Worm (Caenorhabditis elegans) whole organism, dauer: Measurements from ENCODE around the gene C38D4.10.

Source experiments
- unc-62 ChIP-seq: sonication (generic microtip); optimal IDR thresholded peaks from 2 replicates; lab custom pipeline; 2017; ENCODE audit warnings: missing biosample characterization, missing genetic modification reagents, missing genetic modification characterization

The C38D4.10 gene

ce11 chrIII:4826606-4827005 lies 44.3 kb downstream of the C38D4.10 start, which contains the start of gene F26A1.3:
Gene F26A1.3 (plus strand): TSS chrIII:4826906.
- no peak for TF ChIP-seq unc-62 (GFP tag; lab: Kevin White, UChicago)

DNA sequence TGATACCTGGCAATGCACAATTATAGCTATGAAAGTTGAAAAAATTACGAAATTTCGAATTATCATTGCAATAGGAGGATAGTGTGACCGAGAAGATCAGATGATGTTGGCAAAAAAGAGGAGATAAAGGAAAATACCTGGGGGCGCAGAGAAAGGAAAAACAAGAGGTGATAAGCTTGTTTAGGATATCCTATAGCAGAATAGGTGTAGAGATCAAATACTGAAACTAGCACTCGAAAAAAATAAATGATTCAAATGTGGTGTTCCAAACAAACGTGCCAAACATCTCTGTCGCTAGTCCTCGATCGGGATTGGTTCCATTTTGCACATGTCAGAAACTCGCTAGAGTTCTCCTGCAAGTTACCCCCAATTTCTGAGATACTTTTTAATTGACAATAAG lies 47.1 kb downstream of the C38D4.10 start, which contains the start of gene F26A1.9:
Gene F26A1.9 (minus strand): TSS at position 101 of the 400 bp plus-strand sequence.
- no peak for TF ChIP-seq unc-62 (GFP tag; lab: Kevin White, UChicago)

- no peak for TF ChIP-seq unc-62 (GFP tag; lab: Kevin White, UChicago)
These were observed 47.9 kb downstream of the C38D4.10 start, which contains the start of gene nspd-9 for ce11 chrIII:4830207-4830606. Gene nspd-9 (minus strand): TSS chrIII:4830307.
